Worm (Caenorhabditis elegans) whole organism, early embryonic: Measurements from ENCODE around the gene lgc-49.

Experiments
- B0310.2 ChIP-seq: sonication (generic microtip); optimal IDR thresholded peaks from 2 replicates; lab custom pipeline; 2016; ENCODE audit warnings: mild to moderate bottlenecking, missing genetic modification characterization, missing compliant biosample characterization
- F13C5.2 ChIP-seq: sonication (generic microtip); optimal IDR thresholded peaks from 2 replicates; lab custom pipeline; 2017; ENCODE audit warnings: mild to moderate bottlenecking, missing genetic modification characterization, inconsistent platforms, missing compliant biosample characterization
- aly-1 ChIP-seq: sonication (generic microtip); optimal IDR thresholded peaks from 2 replicates; lab custom pipeline; 2016; ENCODE audit warnings: missing genetic modification characterization, missing compliant biosample characterization
- ama-1 ChIP-seq: fragments of 150-350 bp; optimal IDR thresholded peaks from 2 replicates; lab custom pipeline; 2014
- ceh-13 ChIP-seq: fragments of 200-800 bp; sonication (Bioruptor generic); optimal IDR thresholded peaks from 2 replicates; lab custom pipeline; 2018; ENCODE audit warnings: mild to moderate bottlenecking, missing genetic modification characterization, missing compliant biosample characterization
- ceh-36 ChIP-seq: sonication (generic microtip); optimal IDR thresholded peaks from 2 replicates; lab custom pipeline; 2016; ENCODE audit warnings: missing genetic modification characterization, inconsistent platforms, missing compliant biosample characterization
- ets-7 ChIP-seq: sonication (generic microtip); optimal IDR thresholded peaks from 2 replicates; lab custom pipeline; 2016; ENCODE audit warnings: missing genotype, missing genetic modification characterization, missing compliant biosample characterization
- flt-1 ChIP-seq: fragments of 200-800 bp; sonication (Bioruptor generic); IDR thresholded peaks from 2 replicates; pipeline ENCODE4 v1.3.6; 2022; ENCODE audit warnings: missing genetic modification characterization, missing compliant biosample characterization
- hmbx-1 ChIP-seq: sonication (generic microtip); optimal IDR thresholded peaks from 2 replicates; lab custom pipeline; 2016; ENCODE audit warnings: mild to moderate bottlenecking, missing genetic modification characterization, missing compliant biosample characterization
- hmg-4 ChIP-seq: fragments of 200-800 bp; sonication (Bioruptor generic); optimal IDR thresholded peaks from 2 replicates; lab custom pipeline; 2018; ENCODE audit warnings: mild to moderate bottlenecking, missing genetic modification characterization, missing compliant biosample characterization
- hnd-1 ChIP-seq: sonication (generic microtip); optimal IDR thresholded peaks from 2 replicates; lab custom pipeline; 2016; ENCODE audit warnings: missing genetic modification characterization, missing compliant biosample characterization
- pes-1 ChIP-seq: fragments of 200-800 bp; sonication (Bioruptor generic); IDR thresholded peaks from 2 replicates; pipeline ENCODE4 v1.3.6; 2022; ENCODE audit warnings: missing genetic modification reagents, missing genetic modification characterization, missing compliant biosample characterization
- scrt-1 ChIP-seq: fragments of 200-800 bp; sonication (Bioruptor generic); IDR thresholded peaks from 2 replicates; pipeline ENCODE4 v1.3.6; 2022; ENCODE audit warnings: missing genetic modification characterization, missing compliant biosample characterization
- sea-1 ChIP-seq: fragments of 200-800 bp; sonication (Bioruptor generic); conservative IDR thresholded peaks from 2 replicates; pipeline ENCODE4 v1.3.6; 2022; ENCODE audit warnings: missing genetic modification characterization, missing compliant biosample characterization
- tbx-11 ChIP-seq: fragments of 200-800 bp; sonication (Bioruptor generic); IDR thresholded peaks from 2 replicates; pipeline ENCODE4 v1.3.6; 2022; ENCODE audit warnings: missing genetic modification characterization, missing compliant biosample characterization
- tbx-37 ChIP-seq: fragments of 200-800 bp; sonication (Bioruptor generic); conservative IDR thresholded peaks from 2 replicates; pipeline ENCODE4 v1.3.6; 2022; ENCODE audit warnings: missing genetic modification reagents, missing genetic modification characterization, missing compliant biosample characterization
- tra-4 ChIP-seq: sonication (generic microtip); optimal IDR thresholded peaks from 2 replicates; lab custom pipeline; 2017; ENCODE audit warnings: missing genetic modification characterization, missing compliant biosample characterization

The lgc-49 gene

ce11 chrV:11204452-11204851, 13.4 kb downstream of the lgc-49 start:
- TF ChIP-seq ets-7 (tag; lab: Kevin White, UChicago), result no peak
- no peak for TF ChIP-seq ceh-36 (tag; lab: Kevin White, UChicago)
- TF ChIP-seq B0310.2 (tag; lab: Kevin White, UChicago), result no peak
- no peak for TF ChIP-seq ceh-13 (GFP tag; lab: Kevin White, UChicago)
- TF ChIP-seq hmbx-1 (tag; lab: Kevin White, UChicago), result no peak
- no peak for TF ChIP-seq tbx-11
- no peak for TF ChIP-seq ama-1 (lab: Kevin White, UChicago)
- TF ChIP-seq sea-1 (GFP tag; lab: Robert Waterston, UW), result no peak
- no peak for TF ChIP-seq hnd-1 (tag; lab: Kevin White, UChicago)
- TF ChIP-seq aly-1 (tag; lab: Kevin White, UChicago), result no peak
- no peak for TF ChIP-seq tbx-37 (GFP tag; lab: Robert Waterston, UW)

DNA sequence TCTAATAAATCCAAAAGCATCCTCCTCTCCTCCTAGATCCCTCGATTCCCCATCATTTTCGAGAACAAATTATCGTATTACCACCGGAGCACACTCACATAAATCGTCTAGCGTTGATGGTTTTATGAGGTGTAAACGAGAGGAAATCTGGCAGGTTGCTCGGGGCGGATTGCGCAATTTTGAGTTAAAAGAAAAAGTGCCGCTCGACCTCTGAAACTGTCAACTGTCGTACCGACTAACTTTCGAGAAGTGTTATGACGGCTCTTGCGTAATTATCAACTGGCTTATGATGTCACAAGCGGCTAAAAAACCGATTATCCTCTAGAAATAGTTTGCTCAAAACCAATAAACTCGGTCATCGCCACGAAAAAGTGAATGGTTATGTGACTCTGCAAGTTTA, 15.4 kb downstream of the lgc-49 start:
- TF ChIP-seq F13C5.2 (tag; lab: Kevin White, UChicago) (no peak), sea-1 (GFP tag; lab: Robert Waterston, UW) (no peak), aly-1 (tag; lab: Kevin White, UChicago) (no peak), tbx-37 (GFP tag; lab: Robert Waterston, UW) (no peak), tra-4 (no peak), scrt-1 (GFP tag; lab: Robert Waterston, UW) (no peak), tbx-11 (no peak)

DNA sequence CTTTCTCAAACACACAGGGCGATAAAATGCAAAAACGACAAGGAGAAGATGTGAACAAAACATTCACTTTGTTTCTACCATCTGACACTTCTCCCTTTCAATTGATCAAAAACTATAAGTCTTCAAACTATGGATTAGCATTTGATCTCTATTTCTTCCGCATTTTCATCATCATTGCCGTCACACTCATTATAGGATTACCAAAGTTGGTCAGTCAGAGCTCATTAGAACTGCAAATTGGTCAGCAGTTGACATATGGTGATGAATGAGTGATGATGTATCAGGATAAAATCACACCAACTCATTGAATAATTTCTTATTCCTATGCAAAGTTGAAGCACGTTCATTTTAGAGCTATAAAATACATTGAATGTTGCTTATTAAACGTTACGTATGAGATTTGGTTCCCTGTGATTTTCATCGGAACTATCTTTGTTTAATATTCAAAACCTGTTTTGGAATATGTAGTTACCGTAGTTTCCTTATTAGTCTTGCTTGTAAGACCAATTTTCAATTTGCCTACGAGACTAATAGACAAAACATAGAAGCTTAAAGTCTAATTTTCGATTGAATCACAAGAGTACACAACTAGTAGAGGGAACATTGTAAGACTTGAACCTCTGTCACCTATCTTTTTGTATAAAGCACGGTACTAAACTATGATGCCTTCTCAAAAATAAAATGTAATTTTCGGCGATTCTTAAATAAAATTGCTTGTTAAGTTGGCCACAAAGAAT, 18.5 kb downstream of the lgc-49 start:
- TF ChIP-seq flt-1, result no peak
- no peak for TF ChIP-seq hmg-4 (GFP tag; lab: Kevin White, UChicago)
- no peak for TF ChIP-seq ceh-13 (GFP tag; lab: Kevin White, UChicago)
- no peak for TF ChIP-seq scrt-1 (GFP tag; lab: Robert Waterston, UW)

- TF ChIP-seq F13C5.2 (tag; lab: Kevin White, UChicago), result no peak
- no peak for TF ChIP-seq sea-1 (GFP tag; lab: Robert Waterston, UW)
- peak; percentile 19 for TF ChIP-seq ceh-36 (tag; lab: Kevin White, UChicago)
Measured at ce11 chrV:11211323-11211722, 20.2 kb downstream of the lgc-49 start.

- no peak for TF ChIP-seq ama-1 (lab: Kevin White, UChicago)
Measured at ce11 chrV:11214569-11214968, 23.5 kb downstream of the lgc-49 start.

- no peak for TF ChIP-seq ceh-13 (GFP tag; lab: Kevin White, UChicago)
- TF ChIP-seq sea-1 (GFP tag; lab: Robert Waterston, UW), result no peak
- TF ChIP-seq hnd-1 (tag; lab: Kevin White, UChicago), result no peak
- no peak for TF ChIP-seq ceh-36 (tag; lab: Kevin White, UChicago)
- TF ChIP-seq pes-1 (GFP tag; lab: Robert Waterston, UW), result no peak
- no peak for TF ChIP-seq F13C5.2 (tag; lab: Kevin White, UChicago)
- TF ChIP-seq ets-7 (tag; lab: Kevin White, UChicago), result no peak
- TF ChIP-seq hmg-4 (GFP tag; lab: Kevin White, UChicago), result no peak
- TF ChIP-seq scrt-1 (GFP tag; lab: Robert Waterston, UW), result no peak
- TF ChIP-seq ama-1 (lab: Kevin White, UChicago), result no peak
- no peak for TF ChIP-seq aly-1 (tag; lab: Kevin White, UChicago)
- no peak for TF ChIP-seq hmbx-1 (tag; lab: Kevin White, UChicago)
- no peak for TF ChIP-seq tbx-37 (GFP tag; lab: Robert Waterston, UW)
- TF ChIP-seq flt-1, result no peak
- TF ChIP-seq tra-4, result no peak
- no peak for TF ChIP-seq tbx-11
- TF ChIP-seq B0310.2 (tag; lab: Kevin White, UChicago), result no peak
Measured at ce11 chrV:11216137-11216536, 25.1 kb downstream of the lgc-49 start.

DNA sequence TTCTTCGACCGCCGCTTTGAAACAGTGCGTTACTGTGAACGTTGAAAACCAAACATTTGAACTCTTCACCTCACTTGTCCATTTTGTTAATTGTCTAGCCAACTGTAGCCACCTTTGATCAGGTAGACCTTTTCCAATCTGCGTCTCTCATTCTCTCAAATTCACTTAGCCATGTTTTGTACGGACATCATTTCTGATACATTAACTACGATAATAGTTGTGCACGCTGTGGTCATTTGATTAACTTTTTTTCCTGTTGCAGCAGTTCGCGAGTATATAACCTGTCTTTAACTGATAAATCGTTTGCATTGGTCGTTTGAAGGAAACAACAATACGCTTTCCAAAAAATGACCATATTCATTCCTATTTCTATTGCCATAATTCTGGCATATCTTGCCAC, 26.3 kb downstream of the lgc-49 start, which contains the start of gene cyp-29A2:
Gene cyp-29A2 (plus strand): TSS at position 190 of the 400 bp plus-strand sequence.
- TF ChIP-seq sea-1 (GFP tag; lab: Robert Waterston, UW) (no peak), B0310.2 (tag; lab: Kevin White, UChicago) (no peak), hnd-1 (tag; lab: Kevin White, UChicago) (no peak), ceh-13 (GFP tag; lab: Kevin White, UChicago) (no peak), tbx-11 (no peak)

- TF ChIP-seq scrt-1 (GFP tag; lab: Robert Waterston, UW) (no peak), hmbx-1 (tag; lab: Kevin White, UChicago) (no peak), ceh-13 (GFP tag; lab: Kevin White, UChicago) (no peak), B0310.2 (tag; lab: Kevin White, UChicago) (no peak), hnd-1 (tag; lab: Kevin White, UChicago) (no peak), sea-1 (GFP tag; lab: Robert Waterston, UW) (no peak), ceh-36 (tag; lab: Kevin White, UChicago) (no peak), aly-1 (tag; lab: Kevin White, UChicago) (no peak), F13C5.2 (tag; lab: Kevin White, UChicago) (no peak), flt-1 (no peak), tbx-11 (no peak)
Measured at ce11 chrV:11220415-11220814, 29.3 kb downstream of the lgc-49 start.
